In genomic region chrX:8417727-8418126, ce11 we compare ENCODE assay signal across 5 worm cellular contexts.
TF ChIP-seq lines count a peak whose summit lies in the region.

No protein-coding gene starts in this region.

TF ChIP-seq in whole organism, L1 larva, 84 proteins besides CTCF, POLR2A, EP300 and RAD21:
- no peak for TF ChIP-seq skn-1 (tag; optimal IDR thresholded peaks at IDR 0.05; lab: Kevin White, UChicago)
- no peak for TF ChIP-seq efl-1 (optimal IDR thresholded peaks at IDR 0.05; lab: Kevin White, UChicago)
- TF ChIP-seq efl-1 (GFP tag; optimal IDR thresholded peaks at IDR 0.05 in 1 of 2; lab: Kevin White, UChicago): peak in 1 of 2 experiments; percentile 17
- TF ChIP-seq dsc-1 (tag; optimal IDR thresholded peaks at IDR 0.05; lab: Kevin White, UChicago): no peak
- peak in 1 of 2 experiments; percentile 7 for TF ChIP-seq lin-35 (GFP tag; optimal IDR thresholded peaks at IDR 0.05; lab: Kevin White, UChicago)
- TF ChIP-seq nhr-85 (tag; lab: Kevin White, UChicago): peak; percentile 24
- TF ChIP-seq C04F5.9 (tag; optimal IDR thresholded peaks at IDR 0.05; lab: Kevin White, UChicago): no peak

TF ChIP-seq in whole organism, L2 larva, 48 proteins besides CTCF, POLR2A, EP300 and RAD21:
- TF ChIP-seq ztf-11 (tag; optimal IDR thresholded peaks at IDR 0.05; lab: Kevin White, UChicago): no peak
- TF ChIP-seq F13H6.1 (tag; optimal IDR thresholded peaks at IDR 0.05; lab: Kevin White, UChicago): no peak
- TF ChIP-seq ceh-16 (tag; optimal IDR thresholded peaks at IDR 0.05; lab: Kevin White, UChicago): no peak
- TF ChIP-seq fos-1 (tag; optimal IDR thresholded peaks at IDR 0.05; lab: Kevin White, UChicago): peak; percentile 19
- TF ChIP-seq unc-55 (GFP tag; optimal IDR thresholded peaks at IDR 0.05; lab: Kevin White, UChicago): no peak
- TF ChIP-seq nhr-11 (tag; optimal IDR thresholded peaks at IDR 0.05; lab: Kevin White, UChicago): no peak
- TF ChIP-seq lsy-2 (tag; optimal IDR thresholded peaks at IDR 0.05; lab: Kevin White, UChicago): no peak
TF ChIP-seq in whole organism, L2 larva: peak in this region for 1.

TF ChIP-seq in whole organism, L3 larva, 47 proteins besides CTCF, POLR2A, EP300 and RAD21:
- TF ChIP-seq nhr-28 (tag; optimal IDR thresholded peaks at IDR 0.05; lab: Kevin White, UChicago) (no peak), nfya-1 (tag; optimal IDR thresholded peaks at IDR 0.05; lab: Kevin White, UChicago; ENCODE audit: insufficient read depth) (peak; percentile 9)

TF ChIP-seq in whole organism, L4 larva, 104 proteins besides CTCF, POLR2A, EP300 and RAD21 (continues in another document):
- TF ChIP-seq ctbp-1 (GFP tag; IDR thresholded peaks at IDR 0.05; lab: Robert Waterston, UW) (no peak), Y48G9A.11 (GFP tag; IDR thresholded peaks at IDR 0.05; lab: Robert Waterston, UW) (0 out of 2 replicates have a peak, but pooled peaks have one; percentile 42), madf-9 (GFP tag; conservative IDR thresholded peaks at IDR 0.05; lab: Robert Waterston, UW) (0 out of 2 replicates have a peak, but pooled peaks have one; percentile 29), tra-1 (GFP tag; IDR thresholded peaks at IDR 0.05; lab: Robert Waterston, UW) (peak; percentile 13; the same call in 1 of the 2 replicates), lim-7 (GFP tag; IDR thresholded peaks at IDR 0.05; lab: Robert Waterston, UW) (peak; percentile 69; the same call in 1 of the 2 replicates), F26F4.8 (GFP tag; conservative IDR thresholded peaks at IDR 0.05; lab: Robert Waterston, UW) (0 out of 2 replicates have a peak, but pooled peaks have one; percentile 57), rbr-2 (tag; optimal IDR thresholded peaks at IDR 0.05; lab: Kevin White, UChicago) (no peak), dmd-6 (GFP tag; IDR thresholded peaks at IDR 0.05; lab: Robert Waterston, UW) (no peak; the same call in 1 of the 2 replicates), dpl-1 (GFP tag; optimal IDR thresholded peaks at IDR 0.05; lab: Kevin White, UChicago) (no peak), mes-2 (tag; optimal IDR thresholded peaks at IDR 0.05; lab: Kevin White, UChicago; ENCODE audit: poor library complexity, severe bottlenecking) (peak; percentile 38), nhr-10 (tag; optimal IDR thresholded peaks at IDR 0.05; lab: Kevin White, UChicago) (no peak), lin-13 (GFP tag; optimal IDR thresholded peaks at IDR 0.05; lab: Kevin White, UChicago) (no peak), lin-39 (tag; optimal IDR thresholded peaks at IDR 0.05; lab: Kevin White, UChicago) (no peak), egl-43 (GFP tag; IDR thresholded peaks at IDR 0.05; lab: Robert Waterston, UW) (peak; percentile 66; the same call in 1 of the 2 replicates), ama-1 (optimal IDR thresholded peaks at IDR 0.05; lab: Kevin White, UChicago) (no peak), nhr-11 (tag; optimal IDR thresholded peaks at IDR 0.05; lab: Kevin White, UChicago) (no peak), hif-1 (tag; optimal IDR thresholded peaks at IDR 0.05; lab: Kevin White, UChicago) (no peak), ceh-62 (tag; optimal IDR thresholded peaks at IDR 0.05; lab: Kevin White, UChicago) (no peak), unc-62 (GFP tag; optimal IDR thresholded peaks at IDR 0.05 in 1 of 2; lab: Kevin White, UChicago) (peak in 1 of 2 experiments; percentile 23), unc-62 (tag; optimal IDR thresholded peaks at IDR 0.05; lab: Kevin White, UChicago) (no peak), zfp-2 (tag; optimal IDR thresholded peaks at IDR 0.05; lab: Kevin White, UChicago) (no peak), snpc-4 (tag; optimal IDR thresholded peaks at IDR 0.05; lab: Kevin White, UChicago) (no peak), nhr-42 (GFP tag; IDR thresholded peaks at IDR 0.05; lab: Robert Waterston, UW) (no peak), Y5F2A.4 (GFP tag; optimal IDR thresholded peaks at IDR 0.05; lab: Kevin White, UChicago) (no peak), F44E2.7 (GFP tag; IDR thresholded peaks at IDR 0.05; lab: Robert Waterston, UW) (0 out of 2 replicates have a peak, but pooled peaks have one; percentile 23), nhr-41 (GFP tag; IDR thresholded peaks at IDR 0.05; lab: Robert Waterston, UW) (no peak), lin-38 (GFP tag; IDR thresholded peaks at IDR 0.05; lab: Robert Waterston, UW) (no peak), aha-1 (tag; lab: Kevin White, UChicago) (peak; percentile 72), F10B5.3 (tag; optimal IDR thresholded peaks at IDR 0.05; lab: Kevin White, UChicago) (no peak), mdt-29 (GFP tag; IDR thresholded peaks at IDR 0.05; lab: Robert Waterston, UW) (0 out of 2 replicates have a peak, but pooled peaks have one; percentile 21), vab-7 (GFP tag; IDR thresholded peaks at IDR 0.05; lab: Robert Waterston, UW) (0 out of 2 replicates have a peak, but pooled peaks have one; percentile 23), ZK337.2 (GFP tag; IDR thresholded peaks at IDR 0.05; lab: Robert Waterston, UW) (no peak), cey-2 (tag; optimal IDR thresholded peaks at IDR 0.05; lab: Kevin White, UChicago; ENCODE audit: borderline replicate concordance, insufficient read depth) (no peak), T26A8.4 (GFP tag; IDR thresholded peaks at IDR 0.05; lab: Robert Waterston, UW) (no peak), snpc-1.2 (GFP tag; IDR thresholded peaks at IDR 0.05; lab: Robert Waterston, UW) (peak; percentile 67), hmg-1.1 (GFP tag; IDR thresholded peaks at IDR 0.05; lab: Robert Waterston, UW) (no peak), dmd-8 (GFP tag; IDR thresholded peaks at IDR 0.05; lab: Robert Waterston, UW) (peak; percentile 80)

TF ChIP-seq in whole organism, young adult, 124 proteins besides CTCF, POLR2A, EP300 and RAD21:
- TF ChIP-seq B0261.1 (tag; optimal IDR thresholded peaks at IDR 0.05; lab: Kevin White, UChicago) (peak; percentile 65), him-1 (tag; optimal IDR thresholded peaks at IDR 0.05; lab: Kevin White, UChicago) (peak; percentile 28), lin-26 (GFP tag; IDR thresholded peaks at IDR 0.05; lab: Robert Waterston, UW) (peak; percentile 77), akir-1 (GFP tag; optimal IDR thresholded peaks at IDR 0.05; lab: Kevin White, UChicago) (no peak), snpc-4 (GFP tag; optimal IDR thresholded peaks at IDR 0.05; lab: Kevin White, UChicago) (no peak), snpc-4 (tag; optimal IDR thresholded peaks at IDR 0.05; lab: Kevin White, UChicago) (peak in 1 of 4 experiments; percentile 38), tbx-9 (tag; optimal IDR thresholded peaks at IDR 0.05; lab: Kevin White, UChicago; ENCODE audit: borderline replicate concordance) (no peak), rpc-1 (optimal IDR thresholded peaks at IDR 0.05; lab: Kevin White, UChicago) (peak; percentile 66), rpc-1 (tag; optimal IDR thresholded peaks at IDR 0.05; lab: Kevin White, UChicago) (peak; percentile 82), aptf-2 (GFP tag; conservative IDR thresholded peaks at IDR 0.05; lab: Robert Waterston, UW) (no peak), nhr-90 (tag; optimal IDR thresholded peaks at IDR 0.05; lab: Kevin White, UChicago) (peak; percentile 37), snpc-1.3 (tag; optimal IDR thresholded peaks at IDR 0.05; lab: Kevin White, UChicago; ENCODE audit: insufficient read depth) (peak; percentile 17), lin-35 (GFP tag; optimal IDR thresholded peaks at IDR 0.05; lab: Kevin White, UChicago) (no peak), D2030.7 (GFP tag; IDR thresholded peaks at IDR 0.05; lab: Robert Waterston, UW) (peak; percentile 60), pbrm-1 (GFP tag; IDR thresholded peaks at IDR 0.05; lab: Robert Waterston, UW) (peak; percentile 67; the same call in 1 of the 2 replicates), die-1 (tag; optimal IDR thresholded peaks at IDR 0.05; lab: Kevin White, UChicago) (peak; percentile 35), Y56A3A.18 (GFP tag; IDR thresholded peaks at IDR 0.05; lab: Robert Waterston, UW) (0 out of 2 replicates have a peak, but pooled peaks have one; percentile 35), F22D6.2 (tag; optimal IDR thresholded peaks at IDR 0.05; lab: Kevin White, UChicago) (no peak), Y53G8AR.9 (GFP tag; conservative IDR thresholded peaks at IDR 0.05; lab: Robert Waterston, UW) (0 out of 2 replicates have a peak, but pooled peaks have one; percentile 38), hmg-1.2 (GFP tag; IDR thresholded peaks at IDR 0.05; lab: Robert Waterston, UW) (peak; percentile 33; the same call in 1 of the 2 replicates), unc-62 (GFP tag; optimal IDR thresholded peaks at IDR 0.05; lab: Kevin White, UChicago) (no peak), tbp1 (GFP tag; optimal IDR thresholded peaks at IDR 0.05; lab: Kevin White, UChicago) (peak; percentile 86)
